Fruit fly (Drosophila melanogaster) whole organism, embryonic: ENCODE measurements around the gene CG44000.
A peak's percentile ranks its signal among the peaks of the same experiment; 100 is the strongest.

Source experiments
- CG10209 ChIP-seq: fragments of 200-800 bp; sonication (Bioruptor generic); optimal IDR thresholded peaks from 3 replicates; lab custom pipeline; 2017; ENCODE audit warnings: missing biosample characterization, mild to moderate bottlenecking, missing genetic modification characterization, missing genetic modification reagents
- CG10321 ChIP-seq: fragments of 200-800 bp; sonication (Bioruptor generic); IDR thresholded peaks from 2 replicates; pipeline ENCODE4 v1.3.6; 2022; ENCODE audit warnings: missing biosample characterization, missing genetic modification characterization
- CG10462 ChIP-seq: fragments of 200-800 bp; sonication (Bioruptor generic); optimal IDR thresholded peaks from 2 replicates; lab custom pipeline; 2016; ENCODE audit warnings: missing biosample characterization, missing genetic modification characterization
- CG10565 ChIP-seq: fragments of 200-800 bp; sonication (Bioruptor generic); optimal IDR thresholded peaks from 3 replicates; lab custom pipeline; 2016; ENCODE audit warnings: missing biosample characterization, mild to moderate bottlenecking, missing genetic modification characterization
- CG12391 ChIP-seq: fragments of 200-800 bp; sonication (Bioruptor generic); optimal IDR thresholded peaks from 3 replicates; lab custom pipeline; 2018; ENCODE audit warnings: missing biosample characterization, mild to moderate bottlenecking, missing genetic modification characterization, moderate library complexity
- CG13424 ChIP-seq: fragments of 200-800 bp; sonication (Bioruptor generic); optimal IDR thresholded peaks from 2 replicates; lab custom pipeline; 2019; ENCODE audit warnings: missing biosample characterization, mild to moderate bottlenecking, missing genetic modification characterization, moderate library complexity
- CG15073 ChIP-seq: fragments of 200-800 bp; sonication (Bioruptor generic); optimal IDR thresholded peaks from 2 replicates; lab custom pipeline; 2016; ENCODE audit warnings: missing biosample characterization, missing genetic modification characterization
- CG15269 ChIP-seq: fragments of 200-800 bp; sonication (Bioruptor generic); optimal IDR thresholded peaks from 2 replicates; lab custom pipeline; 2018; ENCODE audit warnings: missing biosample characterization, mild to moderate bottlenecking, missing genetic modification characterization, moderate library complexity
- CG16813 ChIP-seq: fragments of 200-800 bp; sonication (Bioruptor generic); IDR thresholded peaks from 3 replicates; pipeline ENCODE4 v1.3.6; 2022; ENCODE audit warnings: missing biosample characterization, missing genetic modification characterization; ENCODE audit not compliant: partially characterized antibody
- CG17829 ChIP-seq: fragments of 200-800 bp; optimal IDR thresholded peaks from 2 replicates; lab custom pipeline; 2019; ENCODE audit warnings: missing biosample characterization, mild to moderate bottlenecking, missing genetic modification characterization, moderate library complexity
- CG1792 ChIP-seq: fragments of 200-800 bp; sonication (Bioruptor generic); optimal IDR thresholded peaks from 2 replicates; lab custom pipeline; 2016; ENCODE audit warnings: missing biosample characterization, missing genetic modification characterization
- CG1832 ChIP-seq: fragments of 200-800 bp; sonication (Bioruptor generic); optimal IDR thresholded peaks from 2 replicates; lab custom pipeline; 2017; ENCODE audit warnings: missing biosample characterization, mild to moderate bottlenecking, missing genetic modification characterization, inconsistent platforms
- CG2199 ChIP-seq: fragments of 200-800 bp; sonication (Bioruptor generic); IDR thresholded peaks from 3 replicates; pipeline ENCODE4 v1.3.6; 2022; ENCODE audit warnings: missing biosample characterization, missing genetic modification characterization
- CG2678 ChIP-seq: fragments of 200-800 bp; sonication (Bioruptor generic); optimal IDR thresholded peaks from 3 replicates; lab custom pipeline; 2019; ENCODE audit warnings: missing biosample characterization, mild to moderate bottlenecking, missing genetic modification characterization, moderate library complexity
- CG2712 ChIP-seq: fragments of 200-800 bp; optimal IDR thresholded peaks from 3 replicates; lab custom pipeline; 2019; ENCODE audit warnings: missing biosample characterization, mild to moderate bottlenecking, missing genetic modification characterization, moderate library complexity
- CG30403 ChIP-seq: fragments of 200-800 bp; sonication (Bioruptor generic); optimal IDR thresholded peaks from 3 replicates; lab custom pipeline; 2016; ENCODE audit warnings: missing biosample characterization, missing genetic modification characterization
- CG3281 ChIP-seq: fragments of 200-800 bp; sonication (Bioruptor generic); optimal IDR thresholded peaks from 3 replicates; lab custom pipeline; 2017; ENCODE audit warnings: missing biosample characterization, mild to moderate bottlenecking, missing genetic modification characterization
- CG33557 ChIP-seq: fragments of 200-800 bp; sonication (Bioruptor generic); optimal IDR thresholded peaks from 2 replicates; lab custom pipeline; 2019; ENCODE audit warnings: missing biosample characterization, mild to moderate bottlenecking, missing genetic modification characterization, moderate library complexity
- CG3847 ChIP-seq: fragments of 200-800 bp; sonication (Bioruptor generic); IDR thresholded peaks from 2 replicates; pipeline ENCODE4 v1.3.6; 2022; ENCODE audit warnings: missing biosample characterization, missing genetic modification characterization
- CG3995 ChIP-seq: fragments of 200-800 bp; sonication (Bioruptor generic); optimal IDR thresholded peaks from 3 replicates; lab custom pipeline; 2016; ENCODE audit warnings: missing biosample characterization, missing genetic modification characterization
- CG43689 ChIP-seq: fragments of 200-800 bp; sonication (Bioruptor generic); IDR thresholded peaks from 2 replicates; pipeline ENCODE4 v1.3.6; 2022; ENCODE audit warnings: missing biosample characterization, missing genetic modification characterization
- CG6654 ChIP-seq: fragments of 200-800 bp; sonication (Bioruptor generic); optimal IDR thresholded peaks from 2 replicates; lab custom pipeline; 2017; ENCODE audit warnings: missing biosample characterization, mild to moderate bottlenecking, missing genetic modification characterization
- CG6765 ChIP-seq: fragments of 200-800 bp; sonication (Bioruptor generic); optimal IDR thresholded peaks from 3 replicates; lab custom pipeline; 2017; ENCODE audit warnings: missing biosample characterization, mild to moderate bottlenecking, missing genetic modification characterization
- CG7271 ChIP-seq: fragments of 200-800 bp; sonication (Bioruptor generic); optimal IDR thresholded peaks from 2 replicates; lab custom pipeline; 2018; ENCODE audit warnings: missing biosample characterization, mild to moderate bottlenecking, missing genetic modification characterization, moderate library complexity
- CG7928 ChIP-seq: fragments of 200-800 bp; sonication (Bioruptor generic); optimal IDR thresholded peaks from 2 replicates; lab custom pipeline; 2017; ENCODE audit warnings: missing biosample characterization, mild to moderate bottlenecking, missing genetic modification characterization
- CoRest ChIP-seq: fragments of 200-800 bp; sonication (Bioruptor generic); optimal IDR thresholded peaks from 3 replicates; lab custom pipeline; 2018; ENCODE audit warnings: missing biosample characterization, mild to moderate bottlenecking, missing genetic modification characterization, moderate library complexity
- D19B ChIP-seq: fragments of 200-800 bp; sonication (Bioruptor generic); optimal IDR thresholded peaks from 2 replicates; lab custom pipeline; 2017; ENCODE audit warnings: missing biosample characterization, mild to moderate bottlenecking, missing genetic modification characterization
- HLH54F ChIP-seq: fragments of 200-800 bp; sonication (Bioruptor generic); optimal IDR thresholded peaks from 3 replicates; lab custom pipeline; 2016; ENCODE audit warnings: missing biosample characterization, missing genetic modification characterization
- Hmx ChIP-seq: fragments of 200-800 bp; sonication (Bioruptor generic); optimal IDR thresholded peaks from 2 replicates; lab custom pipeline; 2016; ENCODE audit warnings: missing biosample characterization, missing genetic modification characterization
- Hr51 ChIP-seq, 2 experiments: fragments of 200-800 bp; sonication (Bioruptor generic); optimal IDR thresholded peaks; 2 replicates in 1 of 2; 3 replicates in 1 of 2; lab custom pipeline; 2016 to 2018; ENCODE audit warnings: missing biosample characterization in 2 of 2, missing genetic modification characterization in 2 of 2, mild to moderate bottlenecking in 1 of 2, moderate library complexity in 1 of 2
- Hr78 ChIP-seq, 2 experiments: fragments of 200-800 bp in 1 of 2; fragments of >200 bp in 1 of 2; sonication (Bioruptor generic) in 1 of 2; optimal IDR thresholded peaks; 2 replicates each; lab custom pipeline; 2017 to 2019; ENCODE audit warnings: missing biosample characterization in 2 of 2, missing genetic modification characterization in 2 of 2, mild to moderate bottlenecking in 1 of 2, moderate library complexity in 1 of 2
- Trl ChIP-seq, 3 experiments: fragments of >200 bp in 2 of 3; fragments of 200-800 bp in 1 of 3; sonication (Bioruptor generic) in 1 of 3; optimal IDR thresholded peaks; 2 replicates in 1 of 3; 3 replicates in 2 of 3; lab custom pipeline; 2016 to 2017; ENCODE audit warnings: missing biosample characterization in 1 of 3, missing genetic modification characterization in 1 of 3
- cas ChIP-seq: fragments of 200-800 bp; sonication (Bioruptor generic); IDR thresholded peaks from 2 replicates; pipeline ENCODE4 v1.3.6; 2022; ENCODE audit warnings: missing biosample characterization, missing genetic modification characterization
- dm ChIP-seq: fragments of 200-800 bp; sonication (Bioruptor generic); optimal IDR thresholded peaks from 3 replicates; lab custom pipeline; 2016; ENCODE audit warnings: missing biosample characterization, missing genetic modification characterization
- eve ChIP-seq, 2 experiments: fragments of >200 bp; optimal IDR thresholded peaks; 2 replicates each; lab custom pipeline; 2017; ENCODE audit warnings: missing biosample characterization in 2 of 2, missing genetic modification characterization in 2 of 2
- hth ChIP-seq: fragments of >200 bp; optimal IDR thresholded peaks from 2 replicates; lab custom pipeline; 2017; ENCODE audit warnings: inconsistent platforms
- insv ChIP-seq, 2 experiments: fragments of 200-800 bp; sonication (Bioruptor generic); optimal IDR thresholded peaks; 3 replicates each; lab custom pipeline; 2016 to 2018; ENCODE audit warnings: missing biosample characterization in 2 of 2, missing genetic modification characterization in 2 of 2
- knrl ChIP-seq: fragments of 200-800 bp; sonication (Bioruptor generic); IDR thresholded peaks from 3 replicates; pipeline ENCODE4 v1.3.6; 2022; ENCODE audit warnings: missing biosample characterization, missing genetic modification characterization; ENCODE audit not compliant: partially characterized antibody
- lilli ChIP-seq: fragments of 200-800 bp; sonication (Bioruptor generic); optimal IDR thresholded peaks from 3 replicates; lab custom pipeline; 2016; ENCODE audit warnings: missing biosample characterization, missing genetic modification characterization
- nau ChIP-seq: fragments of 200-800 bp; sonication (Bioruptor generic); optimal IDR thresholded peaks from 3 replicates; lab custom pipeline; 2017; ENCODE audit warnings: missing biosample characterization, mild to moderate bottlenecking, missing genetic modification characterization, missing genetic modification reagents
- nom ChIP-seq: fragments of 200-800 bp; sonication (Bioruptor generic); optimal IDR thresholded peaks from 2 replicates; lab custom pipeline; 2017; ENCODE audit warnings: missing biosample characterization, missing genetic modification characterization, mild to moderate bottlenecking, moderate library complexity, missing genetic modification reagents
- phol ChIP-seq: fragments of 200-800 bp; sonication (Bioruptor generic); optimal IDR thresholded peaks from 3 replicates; lab custom pipeline; 2018; ENCODE audit warnings: missing biosample characterization, mild to moderate bottlenecking, missing genetic modification characterization, moderate library complexity
- pum ChIP-seq: fragments of 200-800 bp; sonication (Bioruptor generic); optimal IDR thresholded peaks from 2 replicates; lab custom pipeline; 2016; ENCODE audit warnings: missing biosample characterization, missing genetic modification characterization
- salm ChIP-seq: fragments of 200-800 bp; sonication (Bioruptor generic); optimal IDR thresholded peaks from 2 replicates; lab custom pipeline; 2018; ENCODE audit warnings: missing biosample characterization, mild to moderate bottlenecking, missing genetic modification characterization
- sens ChIP-seq: fragments of 200-800 bp; sonication (Bioruptor generic); peaks from one replicate; lab custom pipeline; 2016; ENCODE audit warnings: missing biosample characterization, missing genetic modification characterization
- stwl ChIP-seq: fragments of 200-800 bp; sonication (Bioruptor generic); optimal IDR thresholded peaks from 3 replicates; lab custom pipeline; 2018; ENCODE audit warnings: missing biosample characterization, mild to moderate bottlenecking, missing genetic modification characterization, moderate library complexity
- unpg ChIP-seq: fragments of 200-800 bp; sonication (Bioruptor generic); optimal IDR thresholded peaks from 3 replicates; lab custom pipeline; 2018; ENCODE audit warnings: missing biosample characterization, mild to moderate bottlenecking, missing genetic modification characterization, moderate library complexity

CG44000 gene

DNA sequence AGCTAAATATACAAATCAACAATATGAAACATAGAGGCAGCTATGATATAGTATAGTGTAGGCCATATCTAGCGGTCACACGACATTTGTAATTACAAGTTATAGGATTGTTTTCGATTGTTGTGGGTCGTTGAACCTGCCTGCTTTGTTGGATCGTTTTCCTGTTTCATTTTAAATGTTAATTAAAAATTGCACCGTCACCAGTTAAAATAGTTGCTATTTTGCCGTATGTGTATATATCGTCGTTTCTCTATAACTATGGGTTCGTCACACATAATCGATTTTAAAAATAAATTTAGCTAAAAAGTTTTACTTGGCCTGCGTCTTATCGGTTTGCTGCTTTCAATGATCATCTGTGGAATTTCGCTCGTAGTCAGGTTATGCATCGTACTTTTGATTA lies 29.3 kb downstream of the CG44000 start:
- TF ChIP-seq dm (GFP tag; lab: Kevin White, UChicago) (no peak), CG1792 (no peak), lilli (GFP tag; lab: Kevin White, UChicago) (no peak), CG13424 (tag; lab: Kevin White, UChicago) (no peak), CG33557 (no peak), eve (GFP tag; optimal IDR thresholded peaks at IDR 0.05; lab: Kevin White, UChicago) (peak in 1 of 2 experiments; percentile 39), CG7271 (no peak), sens (GFP tag; lab: Kevin White, UChicago) (peak; percentile 68), Hr51 (GFP tag; optimal IDR thresholded peaks at IDR 0.05; lab: Kevin White, UChicago) (no peak), CG10462 (GFP tag; lab: Kevin White, UChicago) (no peak), CG6654 (GFP tag; lab: Kevin White, UChicago) (no peak), insv (GFP tag; optimal IDR thresholded peaks at IDR 0.05; lab: Kevin White, UChicago) (no peak), CG16813 (no peak), pum (GFP tag; lab: Kevin White, UChicago) (no peak), CG6765 (no peak), knrl (GFP tag; lab: Robert Waterston, UW) (no peak), hth (no peak)
- TF ChIP-seq, all 482 proteins: peak for 2

DNA sequence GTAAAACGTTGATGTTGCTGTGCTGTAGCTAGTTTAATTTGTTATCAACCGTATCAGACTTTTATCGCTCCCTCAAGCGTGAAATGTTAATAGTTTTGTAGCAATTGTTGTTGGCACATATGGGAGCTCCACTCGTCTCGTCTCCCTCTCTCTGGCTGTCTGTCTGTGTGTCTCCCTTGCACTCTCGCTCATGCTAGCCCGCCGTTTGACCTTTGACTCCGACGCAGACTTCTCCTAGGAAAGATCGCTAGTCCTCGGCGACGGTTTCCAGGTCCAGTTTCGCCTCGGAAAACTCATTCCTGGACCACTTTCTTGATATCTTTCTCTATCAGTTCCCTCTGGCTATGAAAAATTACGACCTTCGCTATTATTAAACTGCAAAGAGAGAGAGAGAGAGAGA lies 36.1 kb downstream of the CG44000 start:
- TF ChIP-seq CG43689 (GFP tag; lab: Robert Waterston, UW) (no peak), CG17829 (no peak), CG10321 (GFP tag; lab: Robert Waterston, UW) (0 out of 2 replicates have a peak, but pooled peaks have one; percentile 36), Hr78 (GFP tag; optimal IDR thresholded peaks at IDR 0.05; lab: Kevin White, UChicago) (peak in 1 of 2 experiments; percentile 94), Trl (optimal IDR thresholded peaks at IDR 0.05; lab: Kevin White, UChicago) (peak in 1 of 2 experiments; percentile 14), Trl (GFP tag; optimal IDR thresholded peaks at IDR 0.05; lab: Kevin White, UChicago) (no peak), nom (GFP tag; lab: Kevin White, UChicago) (peak; percentile 5), CG1832 (peak; percentile 38), CG3281 (GFP tag; lab: Kevin White, UChicago) (no peak)
- TF ChIP-seq, all 482 proteins: peak for 5

- peak; percentile 65 for TF ChIP-seq nom (GFP tag; lab: Kevin White, UChicago)
- peak; percentile 53 for TF ChIP-seq CG2678 (tag; lab: Kevin White, UChicago)
- TF ChIP-seq CG12391 (tag; lab: Kevin White, UChicago) = peak; percentile 16
- TF ChIP-seq CG10209 = peak; percentile 4
- TF ChIP-seq salm (tag; lab: Kevin White, UChicago) = no peak
- peak; percentile 45 for TF ChIP-seq phol (tag; lab: Kevin White, UChicago)
- TF ChIP-seq D19B (GFP tag; lab: Kevin White, UChicago) = no peak
- no peak for TF ChIP-seq CG2199 (GFP tag; lab: Robert Waterston, UW)
- TF ChIP-seq CG30403 (GFP tag; lab: Kevin White, UChicago) = peak; percentile 10
- TF ChIP-seq CG7928 = no peak
- no peak for TF ChIP-seq CG10565
- TF ChIP-seq HLH54F (GFP tag; lab: Kevin White, UChicago) = no peak
- TF ChIP-seq Hmx = no peak
- no peak for TF ChIP-seq CG3847 (GFP tag; lab: Robert Waterston, UW)
- peak; percentile 2 for TF ChIP-seq unpg (GFP tag; lab: Kevin White, UChicago)
- no peak for TF ChIP-seq CG3995 (GFP tag; lab: Kevin White, UChicago)
- peak; percentile 14 for TF ChIP-seq CG2712
- no peak for TF ChIP-seq stwl (tag; lab: Kevin White, UChicago)
- no peak for TF ChIP-seq nau
- TF ChIP-seq cas (GFP tag; lab: Robert Waterston, UW) = no peak
- TF ChIP-seq CoRest (tag; lab: Kevin White, UChicago) = peak; percentile 18
- TF ChIP-seq CG15269 (tag; lab: Kevin White, UChicago) = peak; percentile 32
- TF ChIP-seq CG15073 (GFP tag; lab: Kevin White, UChicago) = no peak
These were observed 37.3 kb downstream of the CG44000 start for dm6 chr2L:5080225-5080867.
